Worm (Caenorhabditis elegans): ENCODE measurements around the gene F25E5.9.

- TF ChIP-seq nhr-28 (tag; optimal IDR thresholded peaks at IDR 0.05) (no peak), ceh-82 (tag; optimal IDR thresholded peaks at IDR 0.05) (no peak), mdl-1 (tag; optimal IDR thresholded peaks at IDR 0.05) (no peak), ces-1 (GFP tag; optimal IDR thresholded peaks at IDR 0.05) (no peak), hlh-17 (GFP tag; optimal IDR thresholded peaks at IDR 0.05; ENCODE audit: borderline replicate concordance) (no peak), lin-39 (tag; optimal IDR thresholded peaks at IDR 0.05) (no peak), fos-1 (tag; optimal IDR thresholded peaks at IDR 0.05) (no peak), pqm-1 (tag; optimal IDR thresholded peaks at IDR 0.05) (no peak), egl-27 (tag; optimal IDR thresholded peaks at IDR 0.05) (no peak)
Observed at ce11 chrV:7446965-7447364, 9.2 kb upstream of the F25E5.9 start, which contains the start of gene F25E5.5.
